Worm (Caenorhabditis elegans) whole organism, early embryonic: ENCODE data around the gene Y57G11B.8.

Experiments
- B0310.2 ChIP-seq: sonication (generic microtip); optimal IDR thresholded peaks from 2 replicates; lab custom pipeline; 2016; ENCODE audit warnings: mild to moderate bottlenecking, missing genetic modification characterization, missing compliant biosample characterization
- F13C5.2 ChIP-seq: sonication (generic microtip); optimal IDR thresholded peaks from 2 replicates; lab custom pipeline; 2017; ENCODE audit warnings: mild to moderate bottlenecking, missing genetic modification characterization, inconsistent platforms, missing compliant biosample characterization
- aly-1 ChIP-seq: sonication (generic microtip); optimal IDR thresholded peaks from 2 replicates; lab custom pipeline; 2016; ENCODE audit warnings: missing genetic modification characterization, missing compliant biosample characterization
- ama-1 ChIP-seq: fragments of 150-350 bp; optimal IDR thresholded peaks from 2 replicates; lab custom pipeline; 2014
- ceh-13 ChIP-seq: fragments of 200-800 bp; sonication (Bioruptor generic); optimal IDR thresholded peaks from 2 replicates; lab custom pipeline; 2018; ENCODE audit warnings: mild to moderate bottlenecking, missing genetic modification characterization, missing compliant biosample characterization
- ceh-36 ChIP-seq: sonication (generic microtip); optimal IDR thresholded peaks from 2 replicates; lab custom pipeline; 2016; ENCODE audit warnings: missing genetic modification characterization, inconsistent platforms, missing compliant biosample characterization
- ets-7 ChIP-seq: sonication (generic microtip); optimal IDR thresholded peaks from 2 replicates; lab custom pipeline; 2016; ENCODE audit warnings: missing genotype, missing genetic modification characterization, missing compliant biosample characterization
- flt-1 ChIP-seq: fragments of 200-800 bp; sonication (Bioruptor generic); IDR thresholded peaks from 2 replicates; pipeline ENCODE4 v1.3.6; 2022; ENCODE audit warnings: missing genetic modification characterization, missing compliant biosample characterization
- hmbx-1 ChIP-seq: sonication (generic microtip); optimal IDR thresholded peaks from 2 replicates; lab custom pipeline; 2016; ENCODE audit warnings: mild to moderate bottlenecking, missing genetic modification characterization, missing compliant biosample characterization
- hmg-4 ChIP-seq: fragments of 200-800 bp; sonication (Bioruptor generic); optimal IDR thresholded peaks from 2 replicates; lab custom pipeline; 2018; ENCODE audit warnings: mild to moderate bottlenecking, missing genetic modification characterization, missing compliant biosample characterization
- hnd-1 ChIP-seq: sonication (generic microtip); optimal IDR thresholded peaks from 2 replicates; lab custom pipeline; 2016; ENCODE audit warnings: missing genetic modification characterization, missing compliant biosample characterization
- pes-1 ChIP-seq: fragments of 200-800 bp; sonication (Bioruptor generic); IDR thresholded peaks from 2 replicates; pipeline ENCODE4 v1.3.6; 2022; ENCODE audit warnings: missing genetic modification reagents, missing genetic modification characterization, missing compliant biosample characterization
- scrt-1 ChIP-seq: fragments of 200-800 bp; sonication (Bioruptor generic); IDR thresholded peaks from 2 replicates; pipeline ENCODE4 v1.3.6; 2022; ENCODE audit warnings: missing genetic modification characterization, missing compliant biosample characterization
- sea-1 ChIP-seq: fragments of 200-800 bp; sonication (Bioruptor generic); conservative IDR thresholded peaks from 2 replicates; pipeline ENCODE4 v1.3.6; 2022; ENCODE audit warnings: missing genetic modification characterization, missing compliant biosample characterization
- tbx-11 ChIP-seq: fragments of 200-800 bp; sonication (Bioruptor generic); IDR thresholded peaks from 2 replicates; pipeline ENCODE4 v1.3.6; 2022; ENCODE audit warnings: missing genetic modification characterization, missing compliant biosample characterization
- tbx-37 ChIP-seq: fragments of 200-800 bp; sonication (Bioruptor generic); conservative IDR thresholded peaks from 2 replicates; pipeline ENCODE4 v1.3.6; 2022; ENCODE audit warnings: missing genetic modification reagents, missing genetic modification characterization, missing compliant biosample characterization
- tra-4 ChIP-seq: sonication (generic microtip); optimal IDR thresholded peaks from 2 replicates; lab custom pipeline; 2017; ENCODE audit warnings: missing genetic modification characterization, missing compliant biosample characterization

Y57G11B.8 gene

DNA sequence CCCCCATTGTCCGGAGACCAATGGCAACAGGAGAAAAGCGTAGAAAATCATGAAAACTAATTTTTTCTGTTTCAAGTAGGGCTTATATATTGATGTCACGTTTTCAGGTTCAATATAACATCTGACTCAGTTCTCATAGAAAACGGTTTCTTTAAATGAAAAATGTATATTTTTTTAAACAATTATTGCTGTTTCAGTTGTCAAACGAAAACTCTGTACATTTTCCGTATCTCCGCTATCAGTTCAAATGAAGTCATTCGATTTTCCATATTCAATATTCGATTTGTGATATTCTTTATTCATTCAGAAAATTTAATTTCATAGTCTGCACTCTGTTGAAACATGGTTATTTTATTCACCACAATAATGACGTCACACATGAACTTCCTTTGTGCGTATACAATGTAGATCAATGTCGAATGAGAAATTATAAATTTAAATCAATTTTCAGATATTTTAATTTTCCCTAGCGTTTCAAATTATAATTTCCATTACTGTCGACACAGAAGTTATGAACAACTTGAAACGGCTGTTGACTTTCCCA, at the start of gene Y57G11B.8:
Gene Y57G11B.8 (minus strand): TSS at position 51 of the 544 bp plus-strand sequence.
- TF ChIP-seq hmbx-1 (tag; lab: Kevin White, UChicago) (no peak), sea-1 (GFP tag; lab: Robert Waterston, UW) (no peak)

DNA sequence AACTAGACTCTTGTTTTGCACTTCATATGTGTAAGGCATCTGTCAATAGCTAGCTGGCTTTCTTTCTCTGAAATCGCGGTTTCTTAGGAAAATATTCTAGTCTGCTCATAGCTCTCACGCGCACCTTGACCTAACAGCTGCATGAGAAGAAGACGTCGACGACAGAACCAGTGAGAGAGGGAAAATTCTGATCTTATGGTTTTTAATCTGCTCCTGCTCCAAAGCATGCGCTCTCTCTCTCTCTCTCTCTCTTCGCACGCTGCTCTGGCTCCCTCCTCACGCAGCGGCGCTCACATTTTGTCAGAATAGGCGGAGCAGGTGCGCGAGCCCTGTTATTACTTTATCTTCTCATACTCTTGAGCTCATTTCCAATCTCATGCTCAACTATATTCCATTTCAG, 43.6 kb upstream of the Y57G11B.8 start:
- no peak for TF ChIP-seq hnd-1 (tag; lab: Kevin White, UChicago)
- TF ChIP-seq B0310.2 (tag; lab: Kevin White, UChicago), result peak; percentile 2

DNA sequence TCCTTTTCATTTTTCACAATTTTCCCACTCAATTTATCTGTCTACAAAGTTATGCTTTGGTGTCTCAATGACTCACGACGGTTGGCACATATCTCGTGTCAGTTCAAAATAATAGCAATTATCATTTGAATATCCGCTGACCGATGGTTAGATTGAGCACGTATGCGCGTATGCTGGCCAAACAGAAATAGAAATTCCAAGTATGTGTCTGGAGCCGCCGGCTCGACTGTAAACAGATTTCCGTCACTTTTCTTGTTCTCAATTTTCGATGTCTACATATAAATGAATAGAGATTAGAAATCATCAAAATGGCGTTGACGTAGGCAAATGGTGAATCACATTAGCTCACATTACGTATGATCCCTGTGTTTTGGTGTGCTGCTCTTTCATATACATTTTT, 42.6 kb upstream of the Y57G11B.8 start:
- no peak for TF ChIP-seq ceh-13 (GFP tag; lab: Kevin White, UChicago)
- TF ChIP-seq F13C5.2, result no peak
- TF ChIP-seq tbx-37, result no peak
- no peak for TF ChIP-seq tra-4 (tag; lab: Kevin White, UChicago)
- no peak for TF ChIP-seq ets-7 (tag; lab: Kevin White, UChicago)
- TF ChIP-seq ama-1, result no peak
- no peak for TF ChIP-seq hnd-1 (tag; lab: Kevin White, UChicago)
- no peak for TF ChIP-seq aly-1 (tag; lab: Kevin White, UChicago)
- TF ChIP-seq ceh-36, result no peak
- TF ChIP-seq flt-1 (GFP tag; lab: Robert Waterston, UW), result no peak
- no peak for TF ChIP-seq hmg-4
- TF ChIP-seq tbx-11 (GFP tag; lab: Robert Waterston, UW), result no peak
- TF ChIP-seq B0310.2 (tag; lab: Kevin White, UChicago), result no peak
- no peak for TF ChIP-seq scrt-1 (GFP tag; lab: Robert Waterston, UW)
- no peak for TF ChIP-seq hmbx-1 (tag; lab: Kevin White, UChicago)
- no peak for TF ChIP-seq pes-1 (GFP tag; lab: Robert Waterston, UW)
- no peak for TF ChIP-seq sea-1 (GFP tag; lab: Robert Waterston, UW)

DNA sequence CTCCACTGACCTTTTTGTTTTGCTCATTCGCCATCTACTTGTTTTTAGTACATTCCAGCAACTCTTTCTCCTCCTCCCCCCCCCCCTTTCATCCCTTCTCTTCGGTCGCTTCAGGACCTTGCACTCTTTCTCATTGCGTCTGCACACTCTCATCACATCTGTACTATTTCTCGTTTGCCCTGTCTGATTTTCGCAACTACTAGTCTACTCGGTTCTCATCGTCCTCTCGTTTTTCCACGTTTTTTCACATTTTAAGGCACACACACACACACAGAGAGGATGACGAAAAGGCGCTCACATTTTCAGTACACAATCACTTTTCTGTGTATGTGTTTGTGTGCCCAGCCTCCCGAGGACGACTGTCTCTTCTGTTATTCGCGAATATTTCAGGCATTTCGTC, 42.0 kb upstream of the Y57G11B.8 start:
- TF ChIP-seq hmg-4, result no peak
- TF ChIP-seq tra-4 (tag; lab: Kevin White, UChicago), result no peak
- no peak for TF ChIP-seq hmbx-1 (tag; lab: Kevin White, UChicago)
- TF ChIP-seq ets-7 (tag; lab: Kevin White, UChicago), result no peak
- TF ChIP-seq tbx-37, result no peak
- TF ChIP-seq ceh-36, result no peak
- no peak for TF ChIP-seq scrt-1 (GFP tag; lab: Robert Waterston, UW)
- TF ChIP-seq sea-1 (GFP tag; lab: Robert Waterston, UW), result no peak
- TF ChIP-seq aly-1 (tag; lab: Kevin White, UChicago), result no peak
- no peak for TF ChIP-seq ama-1
- no peak for TF ChIP-seq pes-1 (GFP tag; lab: Robert Waterston, UW)
- no peak for TF ChIP-seq tbx-11 (GFP tag; lab: Robert Waterston, UW)

DNA sequence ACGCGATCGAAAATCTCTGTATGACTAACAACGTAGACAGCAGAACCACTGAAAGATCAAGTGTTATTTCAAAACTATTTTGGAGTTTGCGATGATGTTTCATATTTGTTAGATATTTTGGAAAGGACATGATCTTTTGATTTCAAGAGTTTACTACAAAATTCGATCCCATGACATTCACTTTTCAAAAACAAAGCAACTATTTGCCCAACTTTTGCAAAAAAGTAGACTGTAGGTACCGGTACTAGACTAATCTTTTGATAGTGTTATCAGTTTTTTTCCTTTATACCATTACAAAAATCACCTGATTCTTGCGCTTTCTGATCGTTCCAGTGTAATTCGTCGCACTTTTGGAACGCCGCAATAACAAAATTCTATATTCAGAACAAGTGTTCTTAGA, 41.5 kb upstream of the Y57G11B.8 start:
- no peak for TF ChIP-seq tbx-37
- TF ChIP-seq sea-1 (GFP tag; lab: Robert Waterston, UW), result no peak
- no peak for TF ChIP-seq tbx-11 (GFP tag; lab: Robert Waterston, UW)
- TF ChIP-seq aly-1 (tag; lab: Kevin White, UChicago), result no peak
- TF ChIP-seq ceh-36, result no peak
- TF ChIP-seq B0310.2 (tag; lab: Kevin White, UChicago), result no peak
- TF ChIP-seq F13C5.2, result no peak
- no peak for TF ChIP-seq flt-1 (GFP tag; lab: Robert Waterston, UW)
- no peak for TF ChIP-seq pes-1 (GFP tag; lab: Robert Waterston, UW)
- TF ChIP-seq hmbx-1 (tag; lab: Kevin White, UChicago), result no peak
- no peak for TF ChIP-seq ceh-13 (GFP tag; lab: Kevin White, UChicago)
- TF ChIP-seq ets-7 (tag; lab: Kevin White, UChicago), result no peak
- no peak for TF ChIP-seq hmg-4
- no peak for TF ChIP-seq tra-4 (tag; lab: Kevin White, UChicago)
- TF ChIP-seq scrt-1 (GFP tag; lab: Robert Waterston, UW), result no peak
- TF ChIP-seq ama-1, result no peak
- TF ChIP-seq hnd-1 (tag; lab: Kevin White, UChicago), result no peak

DNA sequence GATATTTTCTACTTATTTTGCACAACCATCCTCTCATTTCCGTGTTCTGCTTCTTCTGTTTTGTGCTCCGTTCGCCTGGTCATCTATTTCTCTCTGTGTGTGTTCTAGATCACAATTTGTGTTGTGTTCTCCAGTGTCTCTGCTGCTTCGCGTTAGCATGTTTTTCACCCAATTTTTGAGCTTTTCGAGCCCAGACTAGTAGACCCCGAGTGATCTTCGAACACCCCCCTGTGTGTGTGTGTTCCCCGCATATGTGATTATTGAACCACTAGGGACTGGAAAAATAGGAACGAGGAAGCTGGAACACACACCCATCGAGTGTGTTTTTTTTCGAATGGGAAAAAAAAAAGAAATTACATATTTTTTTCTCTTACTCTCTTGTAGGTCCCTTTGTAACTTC, 40.1 kb upstream of the Y57G11B.8 start:
- TF ChIP-seq flt-1 (GFP tag; lab: Robert Waterston, UW) (no peak), B0310.2 (tag; lab: Kevin White, UChicago) (no peak), F13C5.2 (no peak), scrt-1 (GFP tag; lab: Robert Waterston, UW) (no peak), ceh-36 (no peak), pes-1 (GFP tag; lab: Robert Waterston, UW) (no peak), hmg-4 (no peak), hmbx-1 (tag; lab: Kevin White, UChicago) (no peak), hnd-1 (tag; lab: Kevin White, UChicago) (no peak), aly-1 (tag; lab: Kevin White, UChicago) (no peak), tra-4 (tag; lab: Kevin White, UChicago) (no peak), ceh-13 (GFP tag; lab: Kevin White, UChicago) (no peak), sea-1 (GFP tag; lab: Robert Waterston, UW) (no peak), ets-7 (tag; lab: Kevin White, UChicago) (no peak), ama-1 (no peak)

DNA sequence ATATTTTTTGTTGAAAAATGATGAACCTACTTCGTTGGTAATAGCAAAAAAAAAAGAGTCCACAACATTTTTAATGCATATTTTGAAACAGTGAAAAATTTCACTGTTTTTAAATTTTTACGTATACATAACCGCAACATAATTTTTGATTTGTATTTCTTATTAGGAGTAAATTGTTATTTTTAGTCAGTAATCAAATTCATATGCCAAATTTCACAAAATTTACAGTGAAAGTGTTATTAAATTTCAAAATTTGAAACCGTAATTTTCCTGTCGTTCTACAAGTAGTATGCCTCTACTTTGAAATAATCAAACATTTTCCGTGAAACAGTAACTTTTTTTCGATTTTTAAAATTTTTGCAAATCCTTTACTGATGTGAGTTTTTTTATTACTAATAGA, 39.5 kb upstream of the Y57G11B.8 start:
- TF ChIP-seq B0310.2 (tag; lab: Kevin White, UChicago) (no peak), ets-7 (tag; lab: Kevin White, UChicago) (no peak), scrt-1 (GFP tag; lab: Robert Waterston, UW) (no peak), hmbx-1 (tag; lab: Kevin White, UChicago) (no peak), ceh-13 (GFP tag; lab: Kevin White, UChicago) (no peak), tra-4 (tag; lab: Kevin White, UChicago) (no peak), aly-1 (tag; lab: Kevin White, UChicago) (no peak), F13C5.2 (no peak), hmg-4 (no peak), tbx-37 (no peak), tbx-11 (GFP tag; lab: Robert Waterston, UW) (no peak), ceh-36 (no peak), pes-1 (GFP tag; lab: Robert Waterston, UW) (no peak), sea-1 (GFP tag; lab: Robert Waterston, UW) (no peak), hnd-1 (tag; lab: Kevin White, UChicago) (no peak)
